Fruit fly (Drosophila melanogaster) whole organism, wandering third instar larva: ENCODE results near the gene CG13369.
A peak's percentile ranks its signal among the peaks of the same experiment; 100 is the strongest.
"Not testable (repeated sequence)": the region's sequence is repeated elsewhere in the genome, so short reads cannot be mapped to it uniquely, and the experiment has no call there.

Experiments used
- Abd-B ChIP-seq: fragments of >200 bp; optimal IDR thresholded peaks from 2 replicates; lab custom pipeline; 2017; ENCODE audit warnings: missing biosample characterization, missing genetic modification characterization
- CG32264 ChIP-seq: fragments of 200-800 bp; sonication (Bioruptor generic); optimal IDR thresholded peaks from 2 replicates; lab custom pipeline; 2016; ENCODE audit warnings: missing biosample characterization, missing genetic modification characterization
- CG9705 ChIP-seq: fragments of 200-800 bp; sonication (Bioruptor generic); optimal IDR thresholded peaks from 2 replicates; lab custom pipeline; 2018; ENCODE audit warnings: missing biosample characterization, mild to moderate bottlenecking, missing genetic modification characterization
- CrebA ChIP-seq: fragments of 200-800 bp; sonication (Bioruptor generic); optimal IDR thresholded peaks from 2 replicates; lab custom pipeline; 2016; ENCODE audit warnings: missing biosample characterization, mild to moderate bottlenecking, missing genetic modification characterization, borderline replicate concordance
- Dfd ChIP-seq: fragments of >200 bp; optimal IDR thresholded peaks from 2 replicates; lab custom pipeline; 2017; ENCODE audit warnings: missing biosample characterization, missing genetic modification characterization
- Dif ChIP-seq: fragments of 200-275, 200-300 bp; sonication (Bioruptor generic); optimal IDR thresholded peaks from 2 replicates; lab custom pipeline; 2018; ENCODE audit warnings: missing biosample characterization, missing genetic modification characterization; ENCODE audit not compliant: partially characterized antibody
- GATAd ChIP-seq: sonication (Bioruptor generic); optimal IDR thresholded peaks from 2 replicates; lab custom pipeline; 2016; ENCODE audit warnings: missing biosample characterization, missing genetic modification characterization
- HLH106 ChIP-seq: fragments of 200-800 bp; optimal IDR thresholded peaks from 3 replicates; lab custom pipeline; 2019; ENCODE audit warnings: missing biosample characterization, mild to moderate bottlenecking, missing genetic modification characterization, moderate library complexity
- Hnf4 ChIP-seq: fragments of 200-800 bp; sonication (Bioruptor generic); optimal IDR thresholded peaks from 2 replicates; lab custom pipeline; 2016; ENCODE audit warnings: missing biosample characterization, mild to moderate bottlenecking, missing genetic modification characterization
- Hr78 ChIP-seq: fragments of >200 bp; optimal IDR thresholded peaks from 2 replicates; lab custom pipeline; 2017; ENCODE audit warnings: missing biosample characterization, missing genetic modification characterization
- Hr83 ChIP-seq: fragments of 200-300 bp; sonication (Bioruptor generic); optimal IDR thresholded peaks from 2 replicates; lab custom pipeline; 2016; ENCODE audit warnings: missing biosample characterization, mild to moderate bottlenecking, missing genetic modification characterization, moderate library complexity; ENCODE audit not compliant: poor library complexity, severe bottlenecking
- Jra ChIP-seq: sonication (Bioruptor generic); optimal IDR thresholded peaks from 2 replicates; lab custom pipeline; 2016; ENCODE audit warnings: missing biosample characterization, missing genetic modification characterization
- Mio ChIP-seq: sonication (Bioruptor generic); optimal IDR thresholded peaks from 2 replicates; lab custom pipeline; 2016; ENCODE audit warnings: missing biosample characterization, missing genetic modification characterization
- Myc ChIP-seq: fragments of >200 bp; optimal IDR thresholded peaks from 2 replicates; lab custom pipeline; 2017
- N ChIP-seq: fragments of >200 bp; optimal IDR thresholded peaks from 2 replicates; lab custom pipeline; 2018; ENCODE audit warnings: missing biosample characterization, missing external identifiers, missing genetic modification characterization
- OdsH ChIP-seq: fragments of 200-800 bp; sonication (Bioruptor generic); optimal IDR thresholded peaks from 2 replicates; lab custom pipeline; 2016; ENCODE audit warnings: missing biosample characterization, mild to moderate bottlenecking, missing genetic modification characterization
- Rel ChIP-seq, 2 experiments: fragments of 200-800 bp; sonication (Bioruptor generic) in 1 of 2; optimal IDR thresholded peaks; 2 replicates in 1 of 2; 3 replicates in 1 of 2; lab custom pipeline; 2016 to 2019; ENCODE audit warnings: mild to moderate bottlenecking in 2 of 2, missing biosample characterization in 2 of 2, missing genetic modification characterization in 2 of 2, moderate library complexity in 1 of 2
- Sp1 ChIP-seq: fragments of 200-800 bp; sonication (Bioruptor generic); optimal IDR thresholded peaks from 3 replicates; lab custom pipeline; 2019; ENCODE audit warnings: missing biosample characterization, mild to moderate bottlenecking, missing genetic modification characterization, moderate library complexity
- Vsx2 ChIP-seq: fragments of 200-300, 225-300 bp; sonication (Bioruptor generic); optimal IDR thresholded peaks from 2 replicates; lab custom pipeline; 2018; ENCODE audit warnings: missing biosample characterization, missing genetic modification characterization; ENCODE audit not compliant: partially characterized antibody
- br ChIP-seq: fragments of 200-800 bp; sonication (Bioruptor generic); optimal IDR thresholded peaks from 2 replicates; lab custom pipeline; 2016; ENCODE audit warnings: missing biosample characterization, missing genetic modification characterization
- brk ChIP-seq: fragments of 200-800 bp; sonication (Bioruptor generic); optimal IDR thresholded peaks from 2 replicates; lab custom pipeline; 2016; ENCODE audit warnings: missing biosample characterization, mild to moderate bottlenecking, missing genetic modification characterization
- dl ChIP-seq, 2 experiments: fragments of 175-275, 200-275 bp in 1 of 2; fragments of 200-275 bp in 1 of 2; sonication (Bioruptor generic); optimal IDR thresholded peaks; lab custom pipeline; 2018; ENCODE audit warnings: mild to moderate bottlenecking in 2 of 2, missing biosample characterization in 2 of 2, missing genetic modification characterization in 2 of 2, moderate library complexity in 2 of 2; ENCODE audit not compliant: partially characterized antibody in 2 of 2, insufficient read depth in 1 of 2
- dmrt93B ChIP-seq: fragments of 200-800 bp; sonication (Bioruptor generic); optimal IDR thresholded peaks from 2 replicates; lab custom pipeline; 2018; ENCODE audit warnings: missing biosample characterization, mild to moderate bottlenecking, missing genetic modification characterization
- dsf ChIP-seq: sonication (Bioruptor generic); optimal IDR thresholded peaks from 2 replicates; lab custom pipeline; 2016; ENCODE audit warnings: missing biosample characterization, missing genetic modification characterization, borderline replicate concordance
- ey ChIP-seq: fragments of 200-800 bp; sonication (Bioruptor generic); optimal IDR thresholded peaks from 2 replicates; lab custom pipeline; 2016; ENCODE audit warnings: missing biosample characterization, missing genetic modification characterization
- foxo ChIP-seq, 2 experiments: fragments of 200-800 bp; sonication (Bioruptor generic); optimal IDR thresholded peaks; 2 replicates in 1 of 2; 3 replicates in 1 of 2; lab custom pipeline; 2016 to 2017; ENCODE audit warnings: missing biosample characterization in 2 of 2, missing genetic modification characterization in 2 of 2
- fru ChIP-seq: fragments of 200-800 bp; sonication (Bioruptor generic); optimal IDR thresholded peaks from 3 replicates; lab custom pipeline; 2016; ENCODE audit warnings: missing biosample characterization, mild to moderate bottlenecking, missing genetic modification characterization
- h ChIP-seq: fragments of 200-800 bp; sonication (Bioruptor generic); optimal IDR thresholded peaks from 3 replicates; lab custom pipeline; 2016; ENCODE audit warnings: missing biosample characterization, mild to moderate bottlenecking, missing genetic modification characterization
- jim ChIP-seq: fragments of 175-275, 200-325 bp; sonication (Bioruptor generic); optimal IDR thresholded peaks from 2 replicates; lab custom pipeline; 2016; ENCODE audit warnings: missing biosample characterization, mild to moderate bottlenecking, missing genetic modification characterization
- lola ChIP-seq: fragments of >200 bp; optimal IDR thresholded peaks from 2 replicates; lab custom pipeline; 2017; ENCODE audit warnings: missing biosample characterization, missing genetic modification characterization
- pan ChIP-seq: fragments of >200 bp; optimal IDR thresholded peaks from 2 replicates; lab custom pipeline; 2017
- psq ChIP-seq: fragments of 200-800 bp; sonication (Bioruptor generic); optimal IDR thresholded peaks from 3 replicates; lab custom pipeline; 2017; ENCODE audit warnings: missing biosample characterization, mild to moderate bottlenecking, missing genetic modification characterization, moderate library complexity
- rgr ChIP-seq: fragments of 200-800 bp; sonication (Bioruptor generic); optimal IDR thresholded peaks from 3 replicates; lab custom pipeline; 2016; ENCODE audit warnings: missing biosample characterization, mild to moderate bottlenecking, missing genetic modification characterization
- sage ChIP-seq: fragments of 200-800 bp; sonication (Bioruptor generic); optimal IDR thresholded peaks from 2 replicates; lab custom pipeline; 2016; ENCODE audit warnings: missing biosample characterization, mild to moderate bottlenecking, missing genetic modification characterization
- sv ChIP-seq: fragments of 200-800 bp; sonication (Bioruptor generic); optimal IDR thresholded peaks from 3 replicates; lab custom pipeline; 2016; ENCODE audit warnings: missing biosample characterization, missing genetic modification characterization
- tai ChIP-seq: sonication (Bioruptor generic); optimal IDR thresholded peaks from 2 replicates; lab custom pipeline; 2016; ENCODE audit warnings: missing biosample characterization, missing genetic modification characterization
- usp ChIP-seq: fragments of >200 bp; optimal IDR thresholded peaks from 2 replicates; lab custom pipeline; 2017; ENCODE audit warnings: missing biosample characterization, missing genetic modification characterization
- woc ChIP-seq: sonication (Bioruptor generic); optimal IDR thresholded peaks from 2 replicates; lab custom pipeline; 2016; ENCODE audit warnings: missing biosample characterization, mild to moderate bottlenecking, missing genetic modification characterization

CG13369 gene

dm6 chrX:636606-637530 is 13.6 kb downstream of the CG13369 start:
- TF ChIP-seq Hr78: no peak
- peak; percentile 12 for TF ChIP-seq h (GFP tag; lab: Kevin White, UChicago)
- TF ChIP-seq N (GFP tag; lab: Kevin White, UChicago): peak; percentile 21
- TF ChIP-seq Dif: peak; percentile 23

dm6 chrX:644461-644860 is 21.2 kb downstream of the CG13369 start, which contains the start of gene CG13367:
Gene CG13367, plus strand, starts transcription at chrX:644761.
- TF ChIP-seq rgr; CG32264 (GFP tag; lab: Kevin White, UChicago); brk (GFP tag; lab: Kevin White, UChicago): not testable (repeated sequence)

- TF ChIP-seq woc (GFP tag; lab: Kevin White, UChicago) (no peak), Dfd (no peak), dmrt93B (GFP tag; lab: Kevin White, UChicago) (no peak), Myc (lab: Kevin White, UChicago) (no peak)
Observed at dm6 chrX:646395-647009, 23.2 kb downstream of the CG13369 start.

dm6 chrX:647056-647627 is 23.9 kb downstream of the CG13369 start, which contains the start of gene Roc1a:
Gene Roc1a, plus strand, starts transcription at chrX:647304.
- TF ChIP-seq Myc (lab: Kevin White, UChicago): no peak
- TF ChIP-seq foxo (GFP tag; optimal IDR thresholded peaks at IDR 0.05; lab: Kevin White, UChicago): peak in 1 of 2 experiments; percentile 39
- no peak for TF ChIP-seq dl (GFP tag; optimal IDR thresholded peaks at IDR 0.05; lab: Kevin White, UChicago; ENCODE audit: insufficient read depth in 1 of 2, partially characterized antibody in 2 of 2)
- no peak for TF ChIP-seq tai (GFP tag; lab: Kevin White, UChicago)
- TF ChIP-seq CrebA (GFP tag; lab: Kevin White, UChicago): no peak
- TF ChIP-seq jim (GFP tag; lab: Kevin White, UChicago): no peak
- TF ChIP-seq Sp1 (GFP tag; lab: Kevin White, UChicago): peak; percentile 11
- no peak for TF ChIP-seq sv
- no peak for TF ChIP-seq h (GFP tag; lab: Kevin White, UChicago)
- TF ChIP-seq Rel (GFP tag; optimal IDR thresholded peaks at IDR 0.05; lab: Kevin White, UChicago): no peak
- peak; percentile 33 for TF ChIP-seq Rel (tag; optimal IDR thresholded peaks at IDR 0.05; lab: Kevin White, UChicago)
- TF ChIP-seq dmrt93B (GFP tag; lab: Kevin White, UChicago): no peak
- no peak for TF ChIP-seq brk (GFP tag; lab: Kevin White, UChicago)
- TF ChIP-seq dsf: no peak
- no peak for TF ChIP-seq sage (GFP tag; lab: Kevin White, UChicago)
- no peak for TF ChIP-seq Hr78
- TF ChIP-seq Hr83 (GFP tag; lab: Kevin White, UChicago): peak; percentile 10
- no peak for TF ChIP-seq ey (GFP tag; lab: Kevin White, UChicago)
- TF ChIP-seq lola: no peak
- TF ChIP-seq fru (GFP tag; lab: Kevin White, UChicago): no peak
- no peak for TF ChIP-seq br
- no peak for TF ChIP-seq GATAd (GFP tag; lab: Kevin White, UChicago)
- no peak for TF ChIP-seq OdsH (GFP tag; lab: Kevin White, UChicago)
- no peak for TF ChIP-seq Abd-B (GFP tag; lab: Kevin White, UChicago)
- no peak for TF ChIP-seq Vsx2 (GFP tag; lab: Kevin White, UChicago)
- peak; percentile 34 for TF ChIP-seq HLH106 (tag; lab: Kevin White, UChicago)
- no peak for TF ChIP-seq usp (GFP tag; lab: Kevin White, UChicago)
- no peak for TF ChIP-seq Jra (GFP tag; lab: Kevin White, UChicago)
- TF ChIP-seq psq: peak; percentile 21
- no peak for TF ChIP-seq Dfd
- no peak for TF ChIP-seq Mio (GFP tag; lab: Kevin White, UChicago)
- TF ChIP-seq rgr: no peak
- TF ChIP-seq pan (lab: Kevin White, UChicago): no peak
- no peak for TF ChIP-seq CG32264 (GFP tag; lab: Kevin White, UChicago)
- TF ChIP-seq Dif: no peak
- TF ChIP-seq CG9705 (GFP tag; lab: Kevin White, UChicago): no peak
- TF ChIP-seq woc (GFP tag; lab: Kevin White, UChicago): no peak
- TF ChIP-seq Hnf4: no peak
- TF ChIP-seq N (GFP tag; lab: Kevin White, UChicago): no peak
